Fruit fly (Drosophila melanogaster): ENCODE data around the gene CG6791.

Gene CG6791

dm6 chr3R:11569993-11570392 lies 20.0 kb downstream of the CG6791 start:
- TF ChIP-seq Sin3A (optimal IDR thresholded peaks at IDR 0.05) (no peak), h (optimal IDR thresholded peaks at IDR 0.05) (no peak), psq (optimal IDR thresholded peaks at IDR 0.05) (no peak), ttk (optimal IDR thresholded peaks at IDR 0.05) (no peak), Myc (optimal IDR thresholded peaks at IDR 0.05) (no peak), insv (optimal IDR thresholded peaks at IDR 0.05) (no peak)

- no peak for TF ChIP-seq Sin3A (optimal IDR thresholded peaks at IDR 0.05)
- no peak for TF ChIP-seq ttk (optimal IDR thresholded peaks at IDR 0.05)
- no peak for TF ChIP-seq Myc (optimal IDR thresholded peaks at IDR 0.05)
Measured at dm6 chr3R:11568873-11569450, 21.0 kb downstream of the CG6791 start, which contains the start of gene Mrp4. Gene Mrp4 (plus strand): TSS chr3R:11569250.

- TF ChIP-seq Sin3A (optimal IDR thresholded peaks at IDR 0.05) (no peak), ttk (optimal IDR thresholded peaks at IDR 0.05) (no peak), psq (optimal IDR thresholded peaks at IDR 0.05) (no peak), insv (optimal IDR thresholded peaks at IDR 0.05) (no peak), Myc (optimal IDR thresholded peaks at IDR 0.05) (no peak), h (optimal IDR thresholded peaks at IDR 0.05) (no peak)
Measured at dm6 chr3R:11566769-11567570, 23.0 kb downstream of the CG6791 start, which contains the start of the genes fabp and sea. Gene fabp (minus strand): TSS chr3R:11567054. Gene sea (minus strand): TSS chr3R:11567054.

dm6 chr3R:11564792-11565402 lies 25.0 kb downstream of the CG6791 start:
- TF ChIP-seq Sin3A (optimal IDR thresholded peaks at IDR 0.05) (no peak), h (optimal IDR thresholded peaks at IDR 0.05) (no peak), Myc (optimal IDR thresholded peaks at IDR 0.05) (no peak), psq (optimal IDR thresholded peaks at IDR 0.05) (no peak), ttk (optimal IDR thresholded peaks at IDR 0.05) (no peak), insv (optimal IDR thresholded peaks at IDR 0.05) (no peak)

dm6 chr3R:11563147-11563546 lies 26.8 kb downstream of the CG6791 start:
- no peak for TF ChIP-seq insv (optimal IDR thresholded peaks at IDR 0.05)
- no peak for TF ChIP-seq psq (optimal IDR thresholded peaks at IDR 0.05)
- no peak for TF ChIP-seq ttk (optimal IDR thresholded peaks at IDR 0.05)
- no peak for TF ChIP-seq Myc (optimal IDR thresholded peaks at IDR 0.05)
- no peak for TF ChIP-seq h (optimal IDR thresholded peaks at IDR 0.05)
- no peak for TF ChIP-seq Sin3A (optimal IDR thresholded peaks at IDR 0.05)

dm6 chr3R:11562326-11563109 lies 27.4 kb downstream of the CG6791 start:
- TF ChIP-seq h (optimal IDR thresholded peaks at IDR 0.05) = no peak
- no peak for TF ChIP-seq ttk (optimal IDR thresholded peaks at IDR 0.05)
- TF ChIP-seq insv (optimal IDR thresholded peaks at IDR 0.05) = no peak
- TF ChIP-seq Myc (optimal IDR thresholded peaks at IDR 0.05) = no peak
- no peak for TF ChIP-seq Sin3A (optimal IDR thresholded peaks at IDR 0.05)
- TF ChIP-seq psq (optimal IDR thresholded peaks at IDR 0.05) = no peak

- no peak for TF ChIP-seq h (optimal IDR thresholded peaks at IDR 0.05)
- TF ChIP-seq psq (optimal IDR thresholded peaks at IDR 0.05) = no peak
- no peak for TF ChIP-seq Sin3A (optimal IDR thresholded peaks at IDR 0.05)
- no peak for TF ChIP-seq ttk (optimal IDR thresholded peaks at IDR 0.05)
- TF ChIP-seq insv (optimal IDR thresholded peaks at IDR 0.05) = no peak
- TF ChIP-seq Myc (optimal IDR thresholded peaks at IDR 0.05) = no peak
Measured at dm6 chr3R:11561648-11562047, 28.3 kb downstream of the CG6791 start.

dm6 chr3R:11557492-11557965 lies 32.4 kb downstream of the CG6791 start, which contains the start of gene CG10898:
Gene CG10898 (plus strand): TSS chr3R:11557776.
- TF ChIP-seq Sin3A (optimal IDR thresholded peaks at IDR 0.05) = no peak
- TF ChIP-seq psq (optimal IDR thresholded peaks at IDR 0.05) = no peak
- TF ChIP-seq ttk (optimal IDR thresholded peaks at IDR 0.05) = no peak
- no peak for TF ChIP-seq insv (optimal IDR thresholded peaks at IDR 0.05)

dm6 chr3R:11554982-11555381 lies 35.0 kb downstream of the CG6791 start:
- TF ChIP-seq insv (optimal IDR thresholded peaks at IDR 0.05) (no peak), h (optimal IDR thresholded peaks at IDR 0.05) (no peak), ttk (optimal IDR thresholded peaks at IDR 0.05) (no peak), psq (optimal IDR thresholded peaks at IDR 0.05) (no peak), Myc (optimal IDR thresholded peaks at IDR 0.05) (no peak), Sin3A (optimal IDR thresholded peaks at IDR 0.05) (no peak)

- TF ChIP-seq h (optimal IDR thresholded peaks at IDR 0.05) (no peak), ttk (optimal IDR thresholded peaks at IDR 0.05) (no peak), insv (optimal IDR thresholded peaks at IDR 0.05) (no peak), Myc (optimal IDR thresholded peaks at IDR 0.05) (no peak), psq (optimal IDR thresholded peaks at IDR 0.05) (no peak), Sin3A (optimal IDR thresholded peaks at IDR 0.05) (no peak)
Measured at dm6 chr3R:11553845-11554244, 36.1 kb downstream of the CG6791 start, which contains the start of gene CG14708. Gene CG14708 (plus strand): TSS chr3R:11554145.

dm6 chr3R:11551071-11551470 lies 38.9 kb downstream of the CG6791 start:
- no peak for TF ChIP-seq psq (optimal IDR thresholded peaks at IDR 0.05)
